Fruit fly (Drosophila melanogaster) whole organism, wandering third instar larva: Measurements from ENCODE around the gene CG12219.
A peak's percentile ranks its signal among the peaks of the same experiment; 100 is the strongest.

Source experiments
- Abd-B ChIP-seq: fragments of >200 bp; optimal IDR thresholded peaks from 2 replicates; lab custom pipeline; 2017; ENCODE audit warnings: missing biosample characterization, missing genetic modification characterization
- CrebA ChIP-seq: fragments of 200-800 bp; sonication (Bioruptor generic); optimal IDR thresholded peaks from 2 replicates; lab custom pipeline; 2016; ENCODE audit warnings: missing biosample characterization, mild to moderate bottlenecking, missing genetic modification characterization, borderline replicate concordance
- Dfd ChIP-seq: fragments of >200 bp; optimal IDR thresholded peaks from 2 replicates; lab custom pipeline; 2017; ENCODE audit warnings: missing biosample characterization, missing genetic modification characterization
- Dif ChIP-seq: fragments of 200-275, 200-300 bp; sonication (Bioruptor generic); optimal IDR thresholded peaks from 2 replicates; lab custom pipeline; 2018; ENCODE audit warnings: missing biosample characterization, missing genetic modification characterization; ENCODE audit not compliant: partially characterized antibody
- GATAd ChIP-seq: sonication (Bioruptor generic); optimal IDR thresholded peaks from 2 replicates; lab custom pipeline; 2016; ENCODE audit warnings: missing biosample characterization, missing genetic modification characterization
- HLH106 ChIP-seq: fragments of 200-800 bp; optimal IDR thresholded peaks from 3 replicates; lab custom pipeline; 2019; ENCODE audit warnings: missing biosample characterization, mild to moderate bottlenecking, missing genetic modification characterization, moderate library complexity
- Hnf4 ChIP-seq: fragments of 200-800 bp; sonication (Bioruptor generic); optimal IDR thresholded peaks from 2 replicates; lab custom pipeline; 2016; ENCODE audit warnings: missing biosample characterization, mild to moderate bottlenecking, missing genetic modification characterization
- Hr78 ChIP-seq: fragments of >200 bp; optimal IDR thresholded peaks from 2 replicates; lab custom pipeline; 2017; ENCODE audit warnings: missing biosample characterization, missing genetic modification characterization
- Hr83 ChIP-seq: fragments of 200-300 bp; sonication (Bioruptor generic); optimal IDR thresholded peaks from 2 replicates; lab custom pipeline; 2016; ENCODE audit warnings: missing biosample characterization, mild to moderate bottlenecking, missing genetic modification characterization, moderate library complexity; ENCODE audit not compliant: poor library complexity, severe bottlenecking
- Jra ChIP-seq: sonication (Bioruptor generic); optimal IDR thresholded peaks from 2 replicates; lab custom pipeline; 2016; ENCODE audit warnings: missing biosample characterization, missing genetic modification characterization
- Myc ChIP-seq: fragments of >200 bp; optimal IDR thresholded peaks from 2 replicates; lab custom pipeline; 2017
- N ChIP-seq: fragments of >200 bp; optimal IDR thresholded peaks from 2 replicates; lab custom pipeline; 2018; ENCODE audit warnings: missing biosample characterization, missing external identifiers, missing genetic modification characterization
- OdsH ChIP-seq: fragments of 200-800 bp; sonication (Bioruptor generic); optimal IDR thresholded peaks from 2 replicates; lab custom pipeline; 2016; ENCODE audit warnings: missing biosample characterization, mild to moderate bottlenecking, missing genetic modification characterization
- Rel ChIP-seq, 2 experiments: fragments of 200-800 bp; sonication (Bioruptor generic) in 1 of 2; optimal IDR thresholded peaks; 2 replicates in 1 of 2; 3 replicates in 1 of 2; lab custom pipeline; 2016 to 2019; ENCODE audit warnings: mild to moderate bottlenecking in 2 of 2, missing biosample characterization in 2 of 2, missing genetic modification characterization in 2 of 2, moderate library complexity in 1 of 2
- Sp1 ChIP-seq: fragments of 200-800 bp; sonication (Bioruptor generic); optimal IDR thresholded peaks from 3 replicates; lab custom pipeline; 2019; ENCODE audit warnings: missing biosample characterization, mild to moderate bottlenecking, missing genetic modification characterization, moderate library complexity
- Vsx2 ChIP-seq: fragments of 200-300, 225-300 bp; sonication (Bioruptor generic); optimal IDR thresholded peaks from 2 replicates; lab custom pipeline; 2018; ENCODE audit warnings: missing biosample characterization, missing genetic modification characterization; ENCODE audit not compliant: partially characterized antibody
- br ChIP-seq: fragments of 200-800 bp; sonication (Bioruptor generic); optimal IDR thresholded peaks from 2 replicates; lab custom pipeline; 2016; ENCODE audit warnings: missing biosample characterization, missing genetic modification characterization
- brk ChIP-seq: fragments of 200-800 bp; sonication (Bioruptor generic); optimal IDR thresholded peaks from 2 replicates; lab custom pipeline; 2016; ENCODE audit warnings: missing biosample characterization, mild to moderate bottlenecking, missing genetic modification characterization
- dl ChIP-seq, 2 experiments: fragments of 175-275, 200-275 bp in 1 of 2; fragments of 200-275 bp in 1 of 2; sonication (Bioruptor generic); optimal IDR thresholded peaks; lab custom pipeline; 2018; ENCODE audit warnings: mild to moderate bottlenecking in 2 of 2, missing biosample characterization in 2 of 2, missing genetic modification characterization in 2 of 2, moderate library complexity in 2 of 2; ENCODE audit not compliant: partially characterized antibody in 2 of 2, insufficient read depth in 1 of 2
- dmrt93B ChIP-seq: fragments of 200-800 bp; sonication (Bioruptor generic); optimal IDR thresholded peaks from 2 replicates; lab custom pipeline; 2018; ENCODE audit warnings: missing biosample characterization, mild to moderate bottlenecking, missing genetic modification characterization
- dsf ChIP-seq: sonication (Bioruptor generic); optimal IDR thresholded peaks from 2 replicates; lab custom pipeline; 2016; ENCODE audit warnings: missing biosample characterization, missing genetic modification characterization, borderline replicate concordance
- ey ChIP-seq: fragments of 200-800 bp; sonication (Bioruptor generic); optimal IDR thresholded peaks from 2 replicates; lab custom pipeline; 2016; ENCODE audit warnings: missing biosample characterization, missing genetic modification characterization
- foxo ChIP-seq, 2 experiments: fragments of 200-800 bp; sonication (Bioruptor generic); optimal IDR thresholded peaks; 2 replicates in 1 of 2; 3 replicates in 1 of 2; lab custom pipeline; 2016 to 2017; ENCODE audit warnings: missing biosample characterization in 2 of 2, missing genetic modification characterization in 2 of 2
- fru ChIP-seq: fragments of 200-800 bp; sonication (Bioruptor generic); optimal IDR thresholded peaks from 3 replicates; lab custom pipeline; 2016; ENCODE audit warnings: missing biosample characterization, mild to moderate bottlenecking, missing genetic modification characterization
- h ChIP-seq: fragments of 200-800 bp; sonication (Bioruptor generic); optimal IDR thresholded peaks from 3 replicates; lab custom pipeline; 2016; ENCODE audit warnings: missing biosample characterization, mild to moderate bottlenecking, missing genetic modification characterization
- pan ChIP-seq: fragments of >200 bp; optimal IDR thresholded peaks from 2 replicates; lab custom pipeline; 2017
- psq ChIP-seq: fragments of 200-800 bp; sonication (Bioruptor generic); optimal IDR thresholded peaks from 3 replicates; lab custom pipeline; 2017; ENCODE audit warnings: missing biosample characterization, mild to moderate bottlenecking, missing genetic modification characterization, moderate library complexity
- rgr ChIP-seq: fragments of 200-800 bp; sonication (Bioruptor generic); optimal IDR thresholded peaks from 3 replicates; lab custom pipeline; 2016; ENCODE audit warnings: missing biosample characterization, mild to moderate bottlenecking, missing genetic modification characterization
- sage ChIP-seq: fragments of 200-800 bp; sonication (Bioruptor generic); optimal IDR thresholded peaks from 2 replicates; lab custom pipeline; 2016; ENCODE audit warnings: missing biosample characterization, mild to moderate bottlenecking, missing genetic modification characterization
- sv ChIP-seq: fragments of 200-800 bp; sonication (Bioruptor generic); optimal IDR thresholded peaks from 3 replicates; lab custom pipeline; 2016; ENCODE audit warnings: missing biosample characterization, missing genetic modification characterization
- woc ChIP-seq: sonication (Bioruptor generic); optimal IDR thresholded peaks from 2 replicates; lab custom pipeline; 2016; ENCODE audit warnings: missing biosample characterization, mild to moderate bottlenecking, missing genetic modification characterization

CG12219 gene

dm6 chrX:6308852-6309251 lies 7.8 kb upstream of the CG12219 start, which contains the start of gene CG15894:
Gene CG15894, plus strand, starts transcription at chrX:6309212.
- TF ChIP-seq h (GFP tag; lab: Kevin White, UChicago), result no peak
- TF ChIP-seq N (GFP tag; lab: Kevin White, UChicago), result no peak
- TF ChIP-seq fru (GFP tag; lab: Kevin White, UChicago), result peak; percentile 6
- no peak for TF ChIP-seq Vsx2
- TF ChIP-seq CrebA (GFP tag; lab: Kevin White, UChicago), result no peak

DNA sequence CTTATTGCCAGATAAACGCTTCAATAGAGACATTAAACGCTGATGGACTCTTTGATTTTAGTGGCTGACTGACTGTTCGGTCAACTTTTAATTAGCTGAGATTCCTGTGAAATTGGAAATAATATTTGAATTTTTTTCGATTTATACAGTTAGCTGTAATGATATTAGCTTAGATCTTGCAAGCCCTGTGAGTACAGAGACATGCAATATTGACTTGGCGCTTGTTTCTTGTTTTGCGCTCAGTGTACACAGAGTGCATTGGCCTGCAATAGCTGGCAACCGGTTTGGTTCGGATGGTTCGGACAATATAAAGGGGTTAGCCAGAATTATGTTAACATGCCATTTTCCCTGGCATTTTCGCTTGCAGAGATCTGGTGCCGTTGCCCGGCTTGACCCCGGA lies 4.2 kb upstream of the CG12219 start:
- TF ChIP-seq Dfd (GFP tag; lab: Kevin White, UChicago) (no peak), h (GFP tag; lab: Kevin White, UChicago) (peak; percentile 10), foxo (GFP tag; optimal IDR thresholded peaks at IDR 0.05; lab: Kevin White, UChicago) (peak in 1 of 2 experiments; percentile 37), fru (GFP tag; lab: Kevin White, UChicago) (peak; percentile 16), HLH106 (tag; lab: Kevin White, UChicago) (peak; percentile 15), psq (GFP tag; lab: Kevin White, UChicago) (peak; percentile 26), pan (lab: Kevin White, UChicago) (no peak), ey (GFP tag; lab: Kevin White, UChicago) (peak; percentile 2), Jra (GFP tag; lab: Kevin White, UChicago) (no peak), dsf (no peak), rgr (GFP tag; lab: Kevin White, UChicago) (peak; percentile 14), Vsx2 (peak; percentile 57), br (peak; percentile 27), woc (GFP tag; lab: Kevin White, UChicago) (peak; percentile 12), Sp1 (GFP tag; lab: Kevin White, UChicago) (peak; percentile 3), Abd-B (no peak), OdsH (GFP tag; lab: Kevin White, UChicago) (peak; percentile 19)

- TF ChIP-seq foxo (GFP tag; optimal IDR thresholded peaks at IDR 0.05; lab: Kevin White, UChicago), result peak in 1 of 2 experiments; percentile 24
- peak; percentile 7 for TF ChIP-seq rgr (GFP tag; lab: Kevin White, UChicago)
- TF ChIP-seq OdsH (GFP tag; lab: Kevin White, UChicago), result no peak
- TF ChIP-seq, all 38 proteins: peak for 2
These were observed 3.1 kb upstream of the CG12219 start for dm6 chrX:6304203-6304602.

dm6 chrX:6303675-6304074 lies 2.6 kb upstream of the CG12219 start, which contains the start of gene CG3823:
Gene CG3823, plus strand, starts transcription at chrX:6303975.
- TF ChIP-seq sage (GFP tag; lab: Kevin White, UChicago), result no peak
- TF ChIP-seq Myc (lab: Kevin White, UChicago), result no peak
- TF ChIP-seq Sp1 (GFP tag; lab: Kevin White, UChicago), result no peak
- TF ChIP-seq Dif (GFP tag; lab: Kevin White, UChicago), result no peak
- TF ChIP-seq rgr (GFP tag; lab: Kevin White, UChicago), result no peak
- TF ChIP-seq br, result no peak
- TF ChIP-seq, all 38 proteins: peak for 0

dm6 chrX:6303196-6303595 lies 2.1 kb upstream of the CG12219 start:
- TF ChIP-seq N (GFP tag; lab: Kevin White, UChicago), result no peak
- TF ChIP-seq dmrt93B (GFP tag; lab: Kevin White, UChicago), result no peak
- TF ChIP-seq Abd-B, result no peak
- no peak for TF ChIP-seq Dfd (GFP tag; lab: Kevin White, UChicago)
- no peak for TF ChIP-seq psq (GFP tag; lab: Kevin White, UChicago)
- TF ChIP-seq br, result no peak
- no peak for TF ChIP-seq Hnf4 (GFP tag; lab: Kevin White, UChicago)
- no peak for TF ChIP-seq Hr83 (GFP tag; lab: Kevin White, UChicago)
- no peak for TF ChIP-seq OdsH (GFP tag; lab: Kevin White, UChicago)
- TF ChIP-seq CrebA (GFP tag; lab: Kevin White, UChicago), result no peak
- no peak for TF ChIP-seq brk (GFP tag; lab: Kevin White, UChicago)
- TF ChIP-seq foxo (GFP tag; optimal IDR thresholded peaks at IDR 0.05; lab: Kevin White, UChicago), result no peak
- TF ChIP-seq Rel (GFP tag; optimal IDR thresholded peaks at IDR 0.05; lab: Kevin White, UChicago), result no peak
- TF ChIP-seq Rel (tag; optimal IDR thresholded peaks at IDR 0.05; lab: Kevin White, UChicago), result no peak
- TF ChIP-seq dl (GFP tag; optimal IDR thresholded peaks at IDR 0.05; lab: Kevin White, UChicago; ENCODE audit: insufficient read depth in 1 of 2, partially characterized antibody in 2 of 2), result no peak
- no peak for TF ChIP-seq GATAd (GFP tag; lab: Kevin White, UChicago)
- no peak for TF ChIP-seq fru (GFP tag; lab: Kevin White, UChicago)
- no peak for TF ChIP-seq Hr78 (GFP tag; lab: Kevin White, UChicago)
- no peak for TF ChIP-seq HLH106 (tag; lab: Kevin White, UChicago)
- no peak for TF ChIP-seq Myc (lab: Kevin White, UChicago)
- no peak for TF ChIP-seq sv (GFP tag; lab: Kevin White, UChicago)
